Fruit fly (Drosophila melanogaster) whole organism, adult: ENCODE results near the gene BRWD3.
A peak's percentile ranks its signal among the peaks of the same experiment; 100 is the strongest.

Source experiments
- CG11617 ChIP-seq: fragments of 200-800 bp; sonication (Bioruptor generic); optimal IDR thresholded peaks from 2 replicates; lab custom pipeline; 2017; ENCODE audit warnings: mild to moderate bottlenecking, missing biosample characterization, missing genetic modification reagents, missing genetic modification characterization
- CG1620 ChIP-seq: fragments of 200-800 bp; sonication (Bioruptor generic); optimal IDR thresholded peaks from 2 replicates; lab custom pipeline; 2016; ENCODE audit warnings: missing biosample characterization, missing genetic modification characterization
- CG33017 ChIP-seq: fragments of 200-800 bp; sonication (Bioruptor generic); optimal IDR thresholded peaks from 2 replicates; lab custom pipeline; 2018; ENCODE audit warnings: missing biosample characterization, mild to moderate bottlenecking, missing genetic modification characterization, moderate library complexity
- CG7101 ChIP-seq: fragments of 200-800 bp; sonication (Bioruptor generic); optimal IDR thresholded peaks from 2 replicates; lab custom pipeline; 2018; ENCODE audit warnings: missing biosample characterization, mild to moderate bottlenecking, missing genetic modification characterization, moderate library complexity
- Hr96 ChIP-seq: fragments of 200-800 bp; sonication (Bioruptor generic); optimal IDR thresholded peaks from 2 replicates; lab custom pipeline; 2016; ENCODE audit warnings: missing biosample characterization, missing genetic modification characterization
- Mnt ChIP-seq: fragments of 200-800 bp; sonication (Bioruptor generic); optimal IDR thresholded peaks from 2 replicates; lab custom pipeline; 2016; ENCODE audit warnings: missing biosample characterization, mild to moderate bottlenecking, missing genetic modification characterization
- bab1 ChIP-seq: fragments of 200-800 bp; sonication (Bioruptor generic); optimal IDR thresholded peaks from 3 replicates; lab custom pipeline; 2019; ENCODE audit warnings: missing biosample characterization, mild to moderate bottlenecking, missing genetic modification characterization, moderate library complexity
- cic ChIP-seq: fragments of 200-800 bp; sonication (Bioruptor generic); optimal IDR thresholded peaks from 2 replicates; lab custom pipeline; 2017; ENCODE audit warnings: missing biosample characterization, mild to moderate bottlenecking, missing genetic modification characterization, moderate library complexity
- cnc ChIP-seq, 2 experiments: fragments of >200 bp; optimal IDR thresholded peaks; 2 replicates each; lab custom pipeline; 2017
- kay ChIP-seq: fragments of 200-800 bp; sonication (Bioruptor generic); peaks from one replicate; lab custom pipeline; 2016; ENCODE audit warnings: missing biosample characterization, missing genetic modification characterization, borderline replicate concordance
- toe ChIP-seq: fragments of 200-800 bp; sonication (Bioruptor generic); optimal IDR thresholded peaks from 2 replicates; lab custom pipeline; 2016; ENCODE audit warnings: missing biosample characterization, missing genetic modification characterization

- TF ChIP-seq cic (no peak), CG11617 (GFP tag; lab: Kevin White, UChicago) (no peak), CG1620 (GFP tag; lab: Kevin White, UChicago) (no peak), CG33017 (tag; lab: Kevin White, UChicago) (no peak), kay (GFP tag; lab: Kevin White, UChicago) (no peak), toe (no peak), Mnt (GFP tag; lab: Kevin White, UChicago) (no peak), bab1 (peak; percentile 44), cnc (optimal IDR thresholded peaks at IDR 0.05; lab: Kevin White, UChicago) (no peak), Hr96 (GFP tag; lab: Kevin White, UChicago) (no peak), CG7101 (tag; lab: Kevin White, UChicago) (no peak)
These were observed 15.7 kb upstream of the BRWD3 start for dm6 chr3R:24303060-24303459.
